Worm (Caenorhabditis elegans) whole organism, midembryonic: ENCODE data around the gene D2023.6.

ENCODE experiments used
- T22C8.4 ChIP-seq: fragments of 200-800 bp; sonication (Bioruptor generic); IDR thresholded peaks from 2 replicates; pipeline ENCODE4 v1.3.6; 2022; ENCODE audit warnings: missing genetic modification characterization, missing compliant biosample characterization
- cog-1 ChIP-seq: sonication (generic microtip); optimal IDR thresholded peaks from 2 replicates; lab custom pipeline; 2016; ENCODE audit warnings: missing genetic modification characterization, missing compliant biosample characterization
- flt-1 ChIP-seq: fragments of 200-800 bp; sonication (Bioruptor generic); IDR thresholded peaks from 2 replicates; pipeline ENCODE4 v1.3.6; 2022; ENCODE audit warnings: missing genetic modification characterization, missing compliant biosample characterization
- klf-2 ChIP-seq: fragments of 200-800 bp; sonication (Bioruptor generic); conservative IDR thresholded peaks from 2 replicates; pipeline ENCODE4 v1.3.6; 2022; ENCODE audit warnings: missing genetic modification reagents, missing genetic modification characterization, missing compliant biosample characterization
- med-1 ChIP-seq: sonication (generic microtip); optimal IDR thresholded peaks from 2 replicates; lab custom pipeline; 2017; ENCODE audit warnings: missing genetic modification characterization, mild to moderate bottlenecking, missing compliant biosample characterization, antibody characterized with exemption, missing genetic modification reagents; ENCODE audit not compliant: insufficient read depth
- ref-1 ChIP-seq: fragments of 200-800 bp; sonication (Bioruptor generic); conservative IDR thresholded peaks from 2 replicates; pipeline ENCODE4 v1.3.6; 2022; ENCODE audit warnings: missing genetic modification reagents, missing genetic modification characterization, missing compliant biosample characterization
- tab-1 ChIP-seq: fragments of 200-800 bp; sonication (Bioruptor generic); IDR thresholded peaks from 2 replicates; pipeline ENCODE4 v1.3.6; 2022; ENCODE audit warnings: missing genetic modification characterization, missing compliant biosample characterization
- ztf-23 ChIP-seq: fragments of 200-800 bp; sonication (Bioruptor generic); IDR thresholded peaks from 2 replicates; pipeline ENCODE4 v1.3.6; 2022; ENCODE audit warnings: missing genetic modification reagents, missing genetic modification characterization, missing compliant biosample characterization
- ztf-29 ChIP-seq: fragments of 200-800 bp; sonication (Bioruptor generic); IDR thresholded peaks from 2 replicates; pipeline ENCODE4 v1.3.6; 2022; ENCODE audit warnings: missing genetic modification reagents, missing genetic modification characterization, missing compliant biosample characterization

ce11 chrV:11800486-11800885, 26.7 kb upstream of the D2023.6 start:
- no peak for TF ChIP-seq klf-2 (GFP tag; lab: Robert Waterston, UW)
- TF ChIP-seq ref-1: no peak
- TF ChIP-seq ztf-23: no peak
- no peak for TF ChIP-seq flt-1
- no peak for TF ChIP-seq T22C8.4
- TF ChIP-seq med-1 (GFP tag; lab: Kevin White, UChicago): no peak
- TF ChIP-seq tab-1 (GFP tag; lab: Robert Waterston, UW): no peak
- TF ChIP-seq cog-1 (tag; lab: Kevin White, UChicago): no peak
- no peak for TF ChIP-seq ztf-29 (GFP tag; lab: Robert Waterston, UW)
